Fruit fly (Drosophila melanogaster): ENCODE data around the gene Noa36.

The Noa36 gene

DNA sequence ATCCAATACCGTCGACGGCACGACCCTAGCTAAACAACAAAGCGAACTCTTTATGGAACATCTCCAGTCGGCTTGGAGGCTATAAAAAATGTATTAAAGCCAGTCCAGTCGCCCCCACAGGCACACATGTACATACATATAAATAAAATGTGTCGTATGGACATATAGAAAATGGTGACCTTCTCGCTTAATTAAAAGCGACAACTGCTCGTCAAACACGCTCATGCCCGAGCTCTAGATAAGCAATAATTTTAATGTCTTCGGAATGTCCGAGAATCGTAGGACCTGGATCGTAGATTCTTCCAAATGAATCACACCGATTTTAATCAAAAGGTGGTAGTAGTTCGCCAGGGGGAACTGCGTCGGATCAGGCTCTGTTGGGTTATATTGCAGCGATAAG is 19.1 kb downstream of the Noa36 start:
- TF ChIP-seq kay (GFP tag; ENCODE audit: borderline replicate concordance), result peak; percentile 68
- no peak for TF ChIP-seq Mnt (GFP tag; optimal IDR thresholded peaks at IDR 0.05)
- TF ChIP-seq Crg-1 (GFP tag; optimal IDR thresholded peaks at IDR 0.05), result no peak
- TF ChIP-seq Hr96 (GFP tag; optimal IDR thresholded peaks at IDR 0.05), result no peak
- no peak for TF ChIP-seq CG14711 (tag; optimal IDR thresholded peaks at IDR 0.05)
- TF ChIP-seq CG7045 (GFP tag; optimal IDR thresholded peaks at IDR 0.05), result no peak
- no peak for TF ChIP-seq bab1 (GFP tag; optimal IDR thresholded peaks at IDR 0.05)
- TF ChIP-seq ovo (GFP tag; optimal IDR thresholded peaks at IDR 0.05), result no peak
- TF ChIP-seq cic (GFP tag; optimal IDR thresholded peaks at IDR 0.05), result no peak

DNA sequence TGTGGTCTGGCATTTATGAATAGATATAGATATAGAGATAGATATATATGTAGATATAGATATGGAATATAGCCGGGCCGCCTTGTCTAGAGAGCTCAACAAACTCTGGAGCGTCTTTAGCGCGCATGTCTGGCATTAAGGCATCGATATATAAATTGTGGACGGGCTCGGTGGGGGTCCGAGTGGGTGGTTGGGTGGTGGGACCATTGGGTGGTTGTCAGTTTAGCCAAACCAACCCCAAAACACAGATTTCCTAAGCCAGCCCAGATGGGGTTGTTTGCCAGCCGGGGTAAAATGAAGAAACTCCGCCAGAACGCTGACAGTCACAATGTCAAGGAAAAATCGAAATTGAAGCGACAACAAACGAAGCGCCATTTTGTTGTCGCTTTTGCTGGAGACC is 19.6 kb downstream of the Noa36 start:
- no peak for TF ChIP-seq ovo (GFP tag; optimal IDR thresholded peaks at IDR 0.05)
- TF ChIP-seq pad (GFP tag; optimal IDR thresholded peaks at IDR 0.05), result no peak
- no peak for TF ChIP-seq cnc (optimal IDR thresholded peaks at IDR 0.05)
- no peak for TF ChIP-seq CG5204 (GFP tag; optimal IDR thresholded peaks at IDR 0.05)
- no peak for TF ChIP-seq Crg-1 (GFP tag; optimal IDR thresholded peaks at IDR 0.05)
- TF ChIP-seq cic (GFP tag; optimal IDR thresholded peaks at IDR 0.05), result no peak
- no peak for TF ChIP-seq CG12768 (GFP tag; optimal IDR thresholded peaks at IDR 0.05)
- no peak for TF ChIP-seq Hr96 (GFP tag; optimal IDR thresholded peaks at IDR 0.05)
- no peak for TF ChIP-seq CG7045 (GFP tag; optimal IDR thresholded peaks at IDR 0.05)
- no peak for TF ChIP-seq CG11617 (GFP tag; optimal IDR thresholded peaks at IDR 0.05)
- no peak for TF ChIP-seq CG33017 (tag; optimal IDR thresholded peaks at IDR 0.05)
- no peak for TF ChIP-seq Mnt (GFP tag; optimal IDR thresholded peaks at IDR 0.05)
- TF ChIP-seq Clk (GFP tag; optimal IDR thresholded peaks at IDR 0.05), result no peak
- TF ChIP-seq CG7101 (tag; optimal IDR thresholded peaks at IDR 0.05), result no peak
- no peak for TF ChIP-seq toe (GFP tag; optimal IDR thresholded peaks at IDR 0.05)
- TF ChIP-seq bab1 (GFP tag; optimal IDR thresholded peaks at IDR 0.05), result no peak
- TF ChIP-seq CG14711 (tag; optimal IDR thresholded peaks at IDR 0.05), result no peak
- TF ChIP-seq tj (GFP tag; optimal IDR thresholded peaks at IDR 0.05), result no peak
- TF ChIP-seq kay (GFP tag; ENCODE audit: borderline replicate concordance), result no peak
- TF ChIP-seq CG1620 (GFP tag; optimal IDR thresholded peaks at IDR 0.05), result no peak

DNA sequence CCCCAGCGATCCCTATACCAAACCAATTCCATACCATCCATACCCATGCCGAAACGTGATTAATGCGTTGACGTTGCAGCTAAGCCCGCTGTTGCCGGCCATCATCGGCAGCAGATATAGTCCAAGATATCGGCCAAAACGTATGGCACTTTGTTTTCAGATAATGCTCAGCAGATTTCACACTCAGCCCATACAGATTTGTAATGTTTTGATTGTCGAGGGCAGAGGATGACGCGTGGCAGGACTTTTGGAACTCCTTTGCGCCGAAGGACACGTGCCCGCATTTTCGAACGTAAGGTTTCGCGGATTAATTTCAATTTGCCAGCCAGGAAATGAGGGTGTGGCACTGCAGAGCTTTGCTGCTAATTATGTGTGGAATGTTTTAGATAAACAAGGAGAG is 22.2 kb downstream of the Noa36 start:
- TF ChIP-seq CG1620 (GFP tag; optimal IDR thresholded peaks at IDR 0.05) (no peak), pad (GFP tag; optimal IDR thresholded peaks at IDR 0.05) (no peak), tj (GFP tag; optimal IDR thresholded peaks at IDR 0.05) (no peak), CG33017 (tag; optimal IDR thresholded peaks at IDR 0.05) (no peak), CG12768 (GFP tag; optimal IDR thresholded peaks at IDR 0.05) (no peak), CG5204 (GFP tag; optimal IDR thresholded peaks at IDR 0.05) (no peak), Hr96 (GFP tag; optimal IDR thresholded peaks at IDR 0.05) (no peak), cnc (optimal IDR thresholded peaks at IDR 0.05) (no peak), bab1 (GFP tag; optimal IDR thresholded peaks at IDR 0.05) (no peak), CG14711 (tag; optimal IDR thresholded peaks at IDR 0.05) (no peak)

DNA sequence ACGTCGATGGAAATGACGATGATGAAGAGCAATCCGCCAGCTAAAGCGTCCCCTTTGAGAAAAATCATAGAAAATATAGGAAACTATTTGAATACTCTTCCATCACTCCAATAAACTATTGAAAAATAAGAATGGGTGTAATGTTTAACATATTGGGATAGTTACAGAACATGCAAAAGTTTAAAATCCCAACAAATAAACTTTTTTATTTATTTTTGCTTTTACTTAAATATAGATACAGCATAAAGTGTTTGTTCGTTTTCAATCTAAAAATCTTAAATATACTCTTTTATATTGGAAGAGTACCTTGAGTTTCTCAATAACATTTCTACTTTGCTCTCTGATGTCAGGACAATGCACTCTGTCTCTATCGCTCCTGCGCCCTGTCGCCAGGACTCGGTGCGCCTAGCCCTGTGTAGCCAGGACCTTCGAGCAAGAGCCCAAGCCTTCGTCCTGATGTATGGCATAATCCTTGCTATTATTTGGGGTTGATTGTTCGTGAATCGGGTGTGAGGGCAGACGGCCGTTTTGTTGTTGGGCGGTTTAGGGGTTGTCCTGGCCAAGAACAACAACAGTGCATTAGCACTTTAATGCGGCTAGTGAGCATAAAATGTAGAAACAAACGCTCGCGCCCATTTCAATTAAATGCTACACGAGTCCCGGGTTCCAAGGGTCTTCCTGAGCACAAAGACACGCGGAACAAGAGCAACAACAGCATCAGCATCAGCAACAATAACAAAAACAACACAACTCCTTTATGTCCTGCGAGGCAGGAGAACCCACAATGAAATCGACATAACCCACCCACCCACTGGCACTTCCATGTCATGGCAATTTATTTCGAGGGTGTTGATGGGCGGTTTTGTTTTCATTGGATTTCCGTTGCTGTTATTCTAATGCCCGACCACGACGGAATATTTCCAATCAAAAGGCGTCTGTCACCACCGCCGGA is 26.1 kb downstream of the Noa36 start:
- no peak for TF ChIP-seq kay (GFP tag; ENCODE audit: borderline replicate concordance)
- TF ChIP-seq cic (GFP tag; optimal IDR thresholded peaks at IDR 0.05), result no peak
- no peak for TF ChIP-seq CG11617 (GFP tag; optimal IDR thresholded peaks at IDR 0.05)
- no peak for TF ChIP-seq Hr96 (GFP tag; optimal IDR thresholded peaks at IDR 0.05)
- no peak for TF ChIP-seq CG5204 (GFP tag; optimal IDR thresholded peaks at IDR 0.05)
- no peak for TF ChIP-seq Clk (GFP tag; optimal IDR thresholded peaks at IDR 0.05)
- no peak for TF ChIP-seq Crg-1 (GFP tag; optimal IDR thresholded peaks at IDR 0.05)
- no peak for TF ChIP-seq pad (GFP tag; optimal IDR thresholded peaks at IDR 0.05)
- TF ChIP-seq toe (GFP tag; optimal IDR thresholded peaks at IDR 0.05), result no peak
- TF ChIP-seq bab1 (GFP tag; optimal IDR thresholded peaks at IDR 0.05), result no peak
- no peak for TF ChIP-seq CG33017 (tag; optimal IDR thresholded peaks at IDR 0.05)
- no peak for TF ChIP-seq CG7045 (GFP tag; optimal IDR thresholded peaks at IDR 0.05)
- TF ChIP-seq cnc (optimal IDR thresholded peaks at IDR 0.05), result no peak
- TF ChIP-seq CG1620 (GFP tag; optimal IDR thresholded peaks at IDR 0.05), result no peak
- TF ChIP-seq ovo (GFP tag; optimal IDR thresholded peaks at IDR 0.05), result no peak
- TF ChIP-seq CG12768 (GFP tag; optimal IDR thresholded peaks at IDR 0.05), result no peak
- no peak for TF ChIP-seq CG14711 (tag; optimal IDR thresholded peaks at IDR 0.05)
- TF ChIP-seq CG7101 (tag; optimal IDR thresholded peaks at IDR 0.05), result no peak

DNA sequence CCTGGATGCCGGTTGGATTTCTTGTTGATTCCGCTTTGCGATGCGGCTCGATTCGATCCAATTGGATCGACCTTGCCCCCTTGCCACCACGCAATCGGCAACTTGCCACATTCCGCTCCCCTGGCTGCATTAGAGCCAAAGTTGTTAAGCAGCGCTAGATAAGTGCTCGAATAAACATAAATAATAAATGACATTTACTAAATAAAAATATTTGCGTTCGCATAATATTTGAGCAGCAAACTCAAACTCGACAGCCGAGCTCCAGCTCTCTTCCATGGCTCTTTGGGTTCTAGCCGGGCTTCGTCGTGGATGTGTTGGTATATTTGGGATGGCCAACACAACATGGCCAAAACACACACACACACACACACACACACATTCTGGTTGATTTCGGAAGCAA is 28.3 kb downstream of the Noa36 start:
- TF ChIP-seq CG12768 (GFP tag; optimal IDR thresholded peaks at IDR 0.05) (no peak), cnc (optimal IDR thresholded peaks at IDR 0.05) (no peak), ovo (GFP tag; optimal IDR thresholded peaks at IDR 0.05) (no peak), CG11617 (GFP tag; optimal IDR thresholded peaks at IDR 0.05) (no peak), kay (GFP tag; ENCODE audit: borderline replicate concordance) (no peak), bab1 (GFP tag; optimal IDR thresholded peaks at IDR 0.05) (no peak), tj (GFP tag; optimal IDR thresholded peaks at IDR 0.05) (no peak), pad (GFP tag; optimal IDR thresholded peaks at IDR 0.05) (no peak), cic (GFP tag; optimal IDR thresholded peaks at IDR 0.05) (no peak), Clk (GFP tag; optimal IDR thresholded peaks at IDR 0.05) (no peak), CG1620 (GFP tag; optimal IDR thresholded peaks at IDR 0.05) (no peak), Hr96 (GFP tag; optimal IDR thresholded peaks at IDR 0.05) (no peak), CG7101 (tag; optimal IDR thresholded peaks at IDR 0.05) (no peak), toe (GFP tag; optimal IDR thresholded peaks at IDR 0.05) (no peak)
